Worm (Caenorhabditis elegans) whole organism, young adult: ENCODE results near the gene srx-82.

ENCODE experiments used
- C06A6.2 ChIP-seq: fragments of 200-800 bp; sonication (Bioruptor generic); conservative IDR thresholded peaks from 2 replicates; pipeline ENCODE4 v1.3.6; 2022; ENCODE audit warnings: missing genetic modification characterization, missing compliant biosample characterization
- C17E4.6 ChIP-seq: fragments of 200-800 bp; sonication (Bioruptor generic); IDR thresholded peaks from 2 replicates; pipeline ENCODE4 v1.3.6; 2022; ENCODE audit warnings: missing genetic modification reagents, missing genetic modification characterization, missing compliant biosample characterization
- F10E7.11 ChIP-seq: sonication (generic microtip); optimal IDR thresholded peaks from 2 replicates; lab custom pipeline; 2017; ENCODE audit warnings: mild to moderate bottlenecking, missing genetic modification characterization, moderate library complexity, missing compliant biosample characterization
- F37B4.10 ChIP-seq: fragments of 200-800 bp; sonication (Bioruptor generic); IDR thresholded peaks from 2 replicates; pipeline ENCODE4 v1.3.6; 2022; ENCODE audit warnings: missing genetic modification characterization, missing compliant biosample characterization
- F49E8.2 ChIP-seq: sonication (generic microtip); optimal IDR thresholded peaks from 3 replicates; lab custom pipeline; 2017; ENCODE audit warnings: missing genetic modification characterization, mild to moderate bottlenecking, missing compliant biosample characterization, antibody characterized with exemption, moderate library complexity; ENCODE audit not compliant: insufficient read depth
- F52B5.7 ChIP-seq: sonication (generic microtip); optimal IDR thresholded peaks from 2 replicates; lab custom pipeline; 2016; ENCODE audit warnings: mild to moderate bottlenecking, missing genetic modification characterization, missing compliant biosample characterization
- K12H6.12 ChIP-seq: fragments of 200-800 bp; sonication (Bioruptor generic); optimal IDR thresholded peaks from 2 replicates; lab custom pipeline; 2018; ENCODE audit warnings: mild to moderate bottlenecking, missing genetic modification characterization, missing compliant biosample characterization
- T07F8.4 ChIP-seq: sonication (generic microtip); optimal IDR thresholded peaks from 2 replicates; lab custom pipeline; 2016; ENCODE audit warnings: mild to moderate bottlenecking, missing genetic modification characterization, moderate library complexity, missing compliant biosample characterization
- T26A5.8 ChIP-seq: sonication (generic microtip); optimal IDR thresholded peaks from 2 replicates; lab custom pipeline; 2016; ENCODE audit warnings: missing genetic modification characterization, missing compliant biosample characterization
- Y53F4B.3 ChIP-seq: fragments of 200-800 bp; sonication (Bioruptor generic); IDR thresholded peaks from 2 replicates; pipeline ENCODE4 v1.3.6; 2022; ENCODE audit warnings: missing genetic modification reagents, missing genetic modification characterization, missing compliant biosample characterization
- Y56A3A.18 ChIP-seq: fragments of 200-800 bp; sonication (Bioruptor generic); IDR thresholded peaks from 2 replicates; pipeline ENCODE4 v1.3.6; 2022; ENCODE audit warnings: missing genetic modification reagents, missing genetic modification characterization, missing compliant biosample characterization
- Y67H2A.10 ChIP-seq: fragments of 200-800 bp; sonication (Bioruptor generic); conservative IDR thresholded peaks from 2 replicates; pipeline ENCODE4 v1.3.6; 2022; ENCODE audit warnings: missing genetic modification reagents, missing genetic modification characterization, missing compliant biosample characterization
- attf-3 ChIP-seq: fragments of 200-800 bp; sonication (Bioruptor generic); conservative IDR thresholded peaks from 2 replicates; pipeline ENCODE4 v1.3.6; 2022; ENCODE audit warnings: missing genetic modification reagents, missing genetic modification characterization, missing compliant biosample characterization
- cebp-1 ChIP-seq, 2 experiments: fragments of 200-800 bp in 1 of 2; sonication (Bioruptor generic) in 1 of 2; sonication (generic microtip) in 1 of 2; IDR thresholded peaks in 1 of 2; optimal IDR thresholded peaks in 1 of 2; 2 replicates each; pipeline versions ENCODE4 v1.3.6 to Lab custom; 2017 to 2022; ENCODE audit warnings: missing compliant biosample characterization in 2 of 2, missing genetic modification characterization in 2 of 2, mild to moderate bottlenecking in 1 of 2, missing genetic modification reagents in 1 of 2, moderate library complexity in 1 of 2
- ceh-100 ChIP-seq: fragments of 200-800 bp; sonication (Bioruptor generic); IDR thresholded peaks from 2 replicates; pipeline ENCODE4 v1.3.6; 2022; ENCODE audit warnings: missing genetic modification reagents, missing genetic modification characterization, missing compliant biosample characterization
- chd-7 ChIP-seq: sonication (generic microtip); optimal IDR thresholded peaks from 2 replicates; lab custom pipeline; 2016; ENCODE audit warnings: mild to moderate bottlenecking, missing genetic modification characterization, moderate library complexity, missing compliant biosample characterization
- gei-17 ChIP-seq: fragments of 200-800 bp; sonication (Bioruptor generic); optimal IDR thresholded peaks from 2 replicates; lab custom pipeline; 2018; ENCODE audit warnings: mild to moderate bottlenecking, missing genetic modification characterization, missing compliant biosample characterization
- him-1 ChIP-seq: sonication (generic microtip); optimal IDR thresholded peaks from 2 replicates; lab custom pipeline; 2016; ENCODE audit warnings: missing genotype, missing genetic modification reagents, missing genetic modification characterization, missing compliant biosample characterization
- hlh-12 ChIP-seq: sonication (generic microtip); optimal IDR thresholded peaks from 2 replicates; lab custom pipeline; 2016; ENCODE audit warnings: missing genetic modification characterization, missing compliant biosample characterization
- hrde-1 ChIP-seq: sonication (generic microtip); optimal IDR thresholded peaks from 2 replicates; lab custom pipeline; 2016; ENCODE audit warnings: missing genetic modification characterization, mild to moderate bottlenecking, missing compliant biosample characterization, moderate library complexity, missing genotype, missing genetic modification reagents, borderline replicate concordance
- lag-1 ChIP-seq: fragments of 200-800 bp; sonication (Bioruptor generic); IDR thresholded peaks from 2 replicates; pipeline ENCODE4 v1.3.6; 2022; ENCODE audit warnings: missing genetic modification reagents, missing genetic modification characterization, missing compliant biosample characterization
- lin-40 ChIP-seq: sonication (generic microtip); optimal IDR thresholded peaks from 2 replicates; lab custom pipeline; 2016; ENCODE audit warnings: missing genetic modification characterization, mild to moderate bottlenecking, missing compliant biosample characterization, missing genotype, missing genetic modification reagents
- lir-1 ChIP-seq: fragments of 200-800 bp; sonication (Bioruptor generic); conservative IDR thresholded peaks from 2 replicates; pipeline ENCODE4 v1.3.6; 2022; ENCODE audit warnings: missing genetic modification reagents, missing genetic modification characterization, missing compliant biosample characterization
- lsy-27 ChIP-seq: sonication (generic microtip); optimal IDR thresholded peaks from 2 replicates; lab custom pipeline; 2017; ENCODE audit warnings: missing genetic modification characterization, mild to moderate bottlenecking, missing compliant biosample characterization, antibody characterized with exemption, missing genotype, borderline replicate concordance; ENCODE audit not compliant: insufficient read depth
- madf-6 ChIP-seq: fragments of 200-800 bp; sonication (Bioruptor generic); IDR thresholded peaks from 2 replicates; pipeline ENCODE4 v1.3.6; 2022; ENCODE audit warnings: missing genetic modification reagents, missing genetic modification characterization, missing compliant biosample characterization
- nfya-2 ChIP-seq: fragments of 200-800 bp; sonication (Bioruptor generic); IDR thresholded peaks from 2 replicates; pipeline ENCODE4 v1.3.6; 2022; ENCODE audit warnings: missing genetic modification reagents, missing genetic modification characterization, missing compliant biosample characterization
- nhr-179 ChIP-seq: sonication (generic microtip); optimal IDR thresholded peaks from 2 replicates; lab custom pipeline; 2016; ENCODE audit warnings: mild to moderate bottlenecking, missing genetic modification characterization, missing compliant biosample characterization
- pbrm-1 ChIP-seq: fragments of 200-800 bp; sonication (Bioruptor generic); IDR thresholded peaks from 2 replicates; pipeline ENCODE4 v1.3.6; 2022; ENCODE audit warnings: missing genetic modification reagents, missing genetic modification characterization, missing compliant biosample characterization
- pha-4 ChIP-seq: fragments of 150-350 bp; sonication (generic microtip); optimal IDR thresholded peaks from 2 replicates; lab custom pipeline; 2014; ENCODE audit warnings: missing biosample characterization, missing genetic modification reagents, missing genetic modification characterization
- snpc-1.3 ChIP-seq: sonication (generic microtip); optimal IDR thresholded peaks from 2 replicates; lab custom pipeline; 2017; ENCODE audit warnings: missing genetic modification characterization, mild to moderate bottlenecking, missing compliant biosample characterization, antibody characterized with exemption, moderate library complexity, missing genotype, missing genetic modification reagents; ENCODE audit not compliant: insufficient read depth
- somi-1 ChIP-seq: fragments of 200-800 bp; sonication (Bioruptor generic); optimal IDR thresholded peaks from 2 replicates; lab custom pipeline; 2018; ENCODE audit warnings: mild to moderate bottlenecking, missing genetic modification characterization, missing compliant biosample characterization
- zfh-2 ChIP-seq: fragments of 200-800 bp; sonication (Bioruptor generic); conservative IDR thresholded peaks from 2 replicates; pipeline ENCODE4 v1.3.6; 2022; ENCODE audit warnings: missing genetic modification reagents, missing genetic modification characterization, missing compliant biosample characterization
- ztf-22 ChIP-seq: fragments of 200-800 bp; sonication (Bioruptor generic); optimal IDR thresholded peaks from 2 replicates; lab custom pipeline; 2018; ENCODE audit warnings: mild to moderate bottlenecking, missing genetic modification characterization, moderate library complexity, missing compliant biosample characterization
- ztf-25 ChIP-seq: fragments of 200-800 bp; sonication (Bioruptor generic); IDR thresholded peaks from 2 replicates; pipeline ENCODE4 v1.3.6; 2022; ENCODE audit warnings: missing genetic modification reagents, missing genetic modification characterization, missing compliant biosample characterization
- ztf-3 ChIP-seq: fragments of 200-800 bp; sonication (Bioruptor generic); optimal IDR thresholded peaks from 2 replicates; lab custom pipeline; 2018; ENCODE audit warnings: mild to moderate bottlenecking, missing genetic modification characterization, missing compliant biosample characterization

The srx-82 gene

DNA sequence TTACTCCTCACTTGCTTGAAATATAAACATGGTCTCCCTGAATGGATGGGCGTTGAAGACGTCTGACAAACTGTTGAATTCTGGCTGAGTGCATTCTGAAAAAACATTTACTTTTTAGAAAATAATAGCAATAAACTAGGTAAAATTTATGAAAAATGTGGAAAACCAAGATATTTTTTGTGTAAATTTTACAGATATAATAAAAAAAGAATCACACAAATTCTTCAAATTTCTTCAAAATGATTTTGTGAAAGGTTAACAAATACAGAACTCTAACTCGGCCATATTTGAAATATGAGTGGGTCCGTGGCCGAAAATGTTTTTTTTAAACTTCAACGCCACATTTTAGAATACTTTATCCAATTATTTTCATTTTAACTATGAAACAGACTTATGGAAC lies 28.6 kb downstream of the srx-82 start, which contains the start of gene glb-15:
Gene glb-15 (minus strand): TSS at position 101 of the 400 bp plus-strand sequence.
- TF ChIP-seq nhr-179 (tag; lab: Kevin White, UChicago) = no peak
- no peak for TF ChIP-seq zfh-2
- no peak for TF ChIP-seq Y53F4B.3 (GFP tag; lab: Robert Waterston, UW)
- TF ChIP-seq ceh-100 (GFP tag; lab: Robert Waterston, UW) = no peak
- TF ChIP-seq F49E8.2 (tag; lab: Kevin White, UChicago) = no peak
- no peak for TF ChIP-seq ztf-3
- TF ChIP-seq T26A5.8 (tag; lab: Kevin White, UChicago) = no peak
- no peak for TF ChIP-seq C17E4.6 (GFP tag; lab: Robert Waterston, UW)

DNA sequence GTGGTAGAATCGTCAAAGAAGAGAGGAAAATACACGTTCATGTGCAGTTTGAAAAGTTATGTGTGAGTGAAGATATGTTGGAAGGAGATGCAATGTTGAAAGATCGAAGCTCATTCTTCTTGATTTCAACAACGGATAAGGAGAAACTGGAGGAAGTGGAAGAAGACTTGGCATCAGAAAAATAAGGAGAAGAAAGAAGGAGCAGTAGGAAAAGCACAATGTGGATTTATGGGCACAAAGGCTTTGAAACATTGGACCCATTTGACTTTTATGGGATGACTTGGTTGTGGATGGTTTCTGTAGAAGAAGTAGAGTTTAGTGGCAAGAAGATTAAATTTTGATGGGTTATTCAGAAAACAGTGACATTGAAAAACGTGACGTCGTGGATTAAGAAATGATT lies 30.5 kb downstream of the srx-82 start:
- no peak for TF ChIP-seq F37B4.10
- no peak for TF ChIP-seq F49E8.2 (tag; lab: Kevin White, UChicago)
- TF ChIP-seq lir-1 (GFP tag; lab: Robert Waterston, UW) = no peak
- TF ChIP-seq pbrm-1 (GFP tag; lab: Robert Waterston, UW) = no peak
- TF ChIP-seq gei-17 = no peak
- no peak for TF ChIP-seq ztf-25 (GFP tag; lab: Robert Waterston, UW)
- TF ChIP-seq F52B5.7 (tag; lab: Kevin White, UChicago) = no peak
- TF ChIP-seq hrde-1 (tag; lab: Kevin White, UChicago) = no peak
- no peak for TF ChIP-seq snpc-1.3 (tag; lab: Kevin White, UChicago)
- TF ChIP-seq pha-4 (tag; lab: Kevin White, UChicago) = no peak
- TF ChIP-seq chd-7 (tag; lab: Kevin White, UChicago) = no peak
- TF ChIP-seq Y56A3A.18 (GFP tag; lab: Robert Waterston, UW) = no peak
- no peak for TF ChIP-seq hlh-12
- no peak for TF ChIP-seq somi-1
- TF ChIP-seq, all 124 proteins: peak for 0

- TF ChIP-seq lin-40 (no peak), ztf-22 (GFP tag; lab: Kevin White, UChicago) (no peak), nfya-2 (no peak), lsy-27 (tag; lab: Kevin White, UChicago) (no peak), him-1 (no peak), ztf-3 (no peak), lag-1 (GFP tag; lab: Robert Waterston, UW) (no peak), lir-1 (GFP tag; lab: Robert Waterston, UW) (no peak), T07F8.4 (tag; lab: Kevin White, UChicago) (no peak), attf-3 (GFP tag; lab: Robert Waterston, UW) (no peak), cebp-1 (GFP tag; IDR thresholded peaks at IDR 0.05; lab: Robert Waterston, UW) (no peak), cebp-1 (tag; optimal IDR thresholded peaks at IDR 0.05; lab: Kevin White, UChicago) (no peak), C06A6.2 (GFP tag; lab: Robert Waterston, UW) (no peak), Y67H2A.10 (GFP tag; lab: Robert Waterston, UW) (no peak), K12H6.12 (tag; lab: Kevin White, UChicago) (no peak), C17E4.6 (GFP tag; lab: Robert Waterston, UW) (no peak), F10E7.11 (tag; lab: Kevin White, UChicago) (no peak), madf-6 (GFP tag; lab: Robert Waterston, UW) (no peak), Y56A3A.18 (GFP tag; lab: Robert Waterston, UW) (no peak)
These were observed 31.7 kb downstream of the srx-82 start for ce11 chrV:11621276-11621675.
